Worm (Caenorhabditis elegans) whole organism, L2 larva: ENCODE data around the gene F25B4.7.

Experiments used
- C34F6.9 ChIP-seq: fragments of 150-350 bp; optimal IDR thresholded peaks from 2 replicates; lab custom pipeline; 2014; ENCODE audit warnings: missing biosample characterization, missing genetic modification characterization
- F13H6.1 ChIP-seq: sonication (generic microtip); optimal IDR thresholded peaks from 2 replicates; lab custom pipeline; 2016; ENCODE audit warnings: missing genetic modification characterization, missing compliant biosample characterization
- R02D3.7 ChIP-seq: fragments of 150-350 bp; optimal IDR thresholded peaks from 2 replicates; lab custom pipeline; 2014; ENCODE audit warnings: missing biosample characterization, missing genetic modification characterization
- Y55F3AM.14 ChIP-seq: fragments of 200-800 bp; sonication (Bioruptor generic); optimal IDR thresholded peaks from 2 replicates; lab custom pipeline; 2018; ENCODE audit warnings: mild to moderate bottlenecking, missing genetic modification characterization, missing compliant biosample characterization
- ZK546.5 ChIP-seq: sonication (generic microtip); optimal IDR thresholded peaks from 2 replicates; lab custom pipeline; 2017; ENCODE audit warnings: missing biosample characterization, missing genetic modification characterization
- alr-1 ChIP-seq: fragments of 150-350 bp; optimal IDR thresholded peaks from 2 replicates; lab custom pipeline; 2014; ENCODE audit warnings: missing biosample characterization, missing genetic modification characterization
- aly-2 ChIP-seq: fragments of 150-350 bp; optimal IDR thresholded peaks from 2 replicates; lab custom pipeline; 2014; ENCODE audit warnings: missing biosample characterization, missing genetic modification characterization
- blmp-1 ChIP-seq: sonication (generic microtip); optimal IDR thresholded peaks from 2 replicates; lab custom pipeline; 2017; ENCODE audit warnings: missing genetic modification characterization, mild to moderate bottlenecking, missing compliant biosample characterization, antibody characterized with exemption, moderate library complexity; ENCODE audit not compliant: insufficient read depth
- ceh-16 ChIP-seq: fragments of 150-350 bp; optimal IDR thresholded peaks from 2 replicates; lab custom pipeline; 2014; ENCODE audit warnings: missing biosample characterization, missing genetic modification characterization
- crh-2 ChIP-seq: sonication (generic microtip); optimal IDR thresholded peaks from 2 replicates; lab custom pipeline; 2017; ENCODE audit warnings: missing biosample characterization, missing genetic modification characterization
- egl-27 ChIP-seq: sonication (generic microtip); optimal IDR thresholded peaks from 3 replicates; lab custom pipeline; 2017; ENCODE audit warnings: missing biosample characterization, missing genetic modification reagents, missing genetic modification characterization
- elt-1 ChIP-seq: fragments of 150-350 bp; optimal IDR thresholded peaks from 2 replicates; lab custom pipeline; 2014; ENCODE audit warnings: missing biosample characterization, missing genetic modification characterization
- elt-3 ChIP-seq: sonication (generic microtip); optimal IDR thresholded peaks from 2 replicates; lab custom pipeline; 2017; ENCODE audit warnings: missing biosample characterization, missing genetic modification characterization
- fos-1 ChIP-seq: fragments of 150-350 bp; optimal IDR thresholded peaks from 2 replicates; lab custom pipeline; 2014; ENCODE audit warnings: missing biosample characterization, missing genetic modification characterization
- lin-11 ChIP-seq: fragments of 150-350 bp; sonication (generic microtip); optimal IDR thresholded peaks from 2 replicates; lab custom pipeline; 2014; ENCODE audit warnings: missing biosample characterization, missing genetic modification characterization, inconsistent platforms, mixed read lengths
- lin-13 ChIP-seq: fragments of 150-350 bp; optimal IDR thresholded peaks from 2 replicates; lab custom pipeline; 2014; ENCODE audit warnings: missing biosample characterization, missing genetic modification reagents, missing genetic modification characterization
- lsy-2 ChIP-seq, 2 experiments: fragments of 150-350 bp in 1 of 2; sonication (generic microtip) in 1 of 2; optimal IDR thresholded peaks; 2 replicates each; lab custom pipeline; 2014 to 2017; ENCODE audit warnings: missing biosample characterization in 2 of 2, missing genetic modification characterization in 2 of 2
- mab-5 ChIP-seq: fragments of 150-350 bp; optimal IDR thresholded peaks from 2 replicates; lab custom pipeline; 2014; ENCODE audit warnings: missing biosample characterization, missing genetic modification characterization
- mbf-1 ChIP-seq: sonication (generic microtip); optimal IDR thresholded peaks from 2 replicates; lab custom pipeline; 2017; ENCODE audit warnings: missing biosample characterization, missing genetic modification characterization
- mdl-1 ChIP-seq, 2 experiments: fragments of 150-350 bp in 1 of 2; sonication (generic microtip) in 1 of 2; optimal IDR thresholded peaks; 2 replicates each; lab custom pipeline; 2017; ENCODE audit warnings: missing biosample characterization in 2 of 2, missing genetic modification characterization in 2 of 2
- nhr-10 ChIP-seq: sonication (generic microtip); optimal IDR thresholded peaks from 2 replicates; lab custom pipeline; 2017; ENCODE audit warnings: missing biosample characterization, missing genetic modification characterization
- nhr-11 ChIP-seq: fragments of 150-350 bp; optimal IDR thresholded peaks from 2 replicates; lab custom pipeline; 2014; ENCODE audit warnings: missing biosample characterization, missing genetic modification characterization
- nhr-12 ChIP-seq: fragments of 150-350 bp; optimal IDR thresholded peaks from 2 replicates; lab custom pipeline; 2014; ENCODE audit warnings: missing biosample characterization, missing genetic modification characterization
- nhr-129 ChIP-seq: fragments of 150-350 bp; optimal IDR thresholded peaks from 2 replicates; lab custom pipeline; 2014; ENCODE audit warnings: missing biosample characterization, missing genetic modification characterization
- nhr-21 ChIP-seq: fragments of 150-350 bp; optimal IDR thresholded peaks from 2 replicates; lab custom pipeline; 2014; ENCODE audit warnings: missing biosample characterization, missing genetic modification characterization
- nhr-23 ChIP-seq: fragments of 150-350 bp; optimal IDR thresholded peaks from 2 replicates; lab custom pipeline; 2014; ENCODE audit warnings: missing biosample characterization, missing genetic modification reagents, missing genetic modification characterization
- nhr-237 ChIP-seq: fragments of 150-350 bp; optimal IDR thresholded peaks from 2 replicates; lab custom pipeline; 2014; ENCODE audit warnings: missing biosample characterization, missing genetic modification characterization
- nhr-25 ChIP-seq: fragments of 150-350 bp; sonication (generic microtip); optimal IDR thresholded peaks from 3 replicates; lab custom pipeline; 2014; ENCODE audit warnings: missing biosample characterization, missing genetic modification characterization
- nhr-6 ChIP-seq: fragments of 150-350 bp; optimal IDR thresholded peaks from 2 replicates; lab custom pipeline; 2014; ENCODE audit warnings: missing biosample characterization, missing genetic modification characterization
- peb-1 ChIP-seq: fragments of 150-350 bp; optimal IDR thresholded peaks from 2 replicates; lab custom pipeline; 2014; ENCODE audit warnings: missing biosample characterization, missing genetic modification characterization
- sem-4 ChIP-seq: fragments of 150-350 bp; optimal IDR thresholded peaks from 2 replicates; lab custom pipeline; 2014; ENCODE audit warnings: missing biosample characterization, missing genetic modification reagents, missing genetic modification characterization
- skn-1 ChIP-seq: sonication (generic microtip); optimal IDR thresholded peaks from 2 replicates; lab custom pipeline; 2017; ENCODE audit warnings: missing biosample characterization, missing genetic modification characterization
- sma-3 ChIP-seq: sonication (generic microtip); optimal IDR thresholded peaks from 2 replicates; lab custom pipeline; 2016; ENCODE audit warnings: missing genetic modification reagents, missing genetic modification characterization, missing compliant biosample characterization
- sma-9 ChIP-seq, 2 experiments: fragments of 150-350 bp in 1 of 2; sonication (generic microtip) in 1 of 2; optimal IDR thresholded peaks; 2 replicates each; lab custom pipeline; 2014 to 2016; ENCODE audit warnings: missing genetic modification characterization in 2 of 2, mild to moderate bottlenecking in 1 of 2, missing biosample characterization in 1 of 2, missing compliant biosample characterization in 1 of 2, missing genetic modification reagents in 1 of 2, moderate library complexity in 1 of 2
- snpc-4 ChIP-seq: fragments of 150-350 bp; optimal IDR thresholded peaks from 2 replicates; lab custom pipeline; 2014; ENCODE audit warnings: missing biosample characterization, missing genetic modification characterization
- unc-39 ChIP-seq: fragments of 150-350 bp; optimal IDR thresholded peaks from 2 replicates; lab custom pipeline; 2014; ENCODE audit warnings: missing biosample characterization, missing genetic modification characterization
- unc-62 ChIP-seq: fragments of 150-350 bp; optimal IDR thresholded peaks from 2 replicates; lab custom pipeline; 2014; ENCODE audit warnings: missing biosample characterization, missing genetic modification reagents, missing genetic modification characterization
- ztf-1 ChIP-seq: fragments of 200-800 bp; sonication (Bioruptor generic); conservative IDR thresholded peaks from 2 replicates; pipeline ENCODE4 v1.3.6; 2022; ENCODE audit warnings: missing genetic modification characterization, missing compliant biosample characterization
- ztf-11 ChIP-seq: sonication (generic microtip); optimal IDR thresholded peaks from 2 replicates; lab custom pipeline; 2017; ENCODE audit warnings: missing biosample characterization, missing genetic modification characterization
- ztf-4 ChIP-seq: fragments of 150-350 bp; optimal IDR thresholded peaks from 2 replicates; lab custom pipeline; 2014; ENCODE audit warnings: missing biosample characterization, missing genetic modification characterization

Gene F25B4.7

ce11 chrV:5701106-5701505, 14.1 kb upstream of the F25B4.7 start (continued):
- TF ChIP-seq ztf-1 (no peak), nhr-25 (tag; lab: Kevin White, UChicago) (peak; percentile 41), lsy-2 (tag; optimal IDR thresholded peaks at IDR 0.05; lab: Kevin White, UChicago) (no peak), Y55F3AM.14 (GFP tag; lab: Kevin White, UChicago) (no peak), nhr-21 (tag; lab: Kevin White, UChicago) (peak; percentile 80), lin-11 (no peak), ZK546.5 (tag; lab: Kevin White, UChicago) (no peak)

- TF ChIP-seq sma-3 (GFP tag; lab: Kevin White, UChicago) (peak; percentile 19), nhr-25 (tag; lab: Kevin White, UChicago) (no peak)
Observed at ce11 chrV:5699835-5700441, 12.9 kb upstream of the F25B4.7 start, which contains the start of gene clec-1. TSS of gene clec-1 (plus strand) at chrV:5700154.

- TF ChIP-seq C34F6.9 (tag; lab: Kevin White, UChicago) (no peak), sma-3 (GFP tag; lab: Kevin White, UChicago) (peak; percentile 31), mdl-1 (tag; optimal IDR thresholded peaks at IDR 0.05; lab: Kevin White, UChicago) (peak in 1 of 2 experiments; percentile 13), nhr-6 (no peak), egl-27 (tag; lab: Kevin White, UChicago) (peak; percentile 38), nhr-21 (tag; lab: Kevin White, UChicago) (peak; percentile 23), nhr-129 (tag; lab: Kevin White, UChicago) (peak; percentile 4), Y55F3AM.14 (GFP tag; lab: Kevin White, UChicago) (peak; percentile 0)
- TF ChIP-seq, all 48 proteins: peak for 6
Observed at ce11 chrV:5697581-5697980, 10.6 kb upstream of the F25B4.7 start.

ce11 chrV:5696177-5696576, 9.2 kb upstream of the F25B4.7 start:
- TF ChIP-seq fos-1 (tag; lab: Kevin White, UChicago), result peak; percentile 38
- no peak for TF ChIP-seq F13H6.1 (tag; lab: Kevin White, UChicago)
- no peak for TF ChIP-seq nhr-23

- TF ChIP-seq blmp-1 (peak; percentile 46), nhr-129 (tag; lab: Kevin White, UChicago) (peak; percentile 16), mdl-1 (tag; optimal IDR thresholded peaks at IDR 0.05; lab: Kevin White, UChicago) (no peak)
Observed at ce11 chrV:5695635-5696034, 8.6 kb upstream of the F25B4.7 start.

ce11 chrV:5693595-5693994, 6.6 kb upstream of the F25B4.7 start:
- TF ChIP-seq mdl-1 (tag; optimal IDR thresholded peaks at IDR 0.05; lab: Kevin White, UChicago) (no peak), egl-27 (tag; lab: Kevin White, UChicago) (no peak), nhr-237 (tag; lab: Kevin White, UChicago) (no peak), nhr-25 (tag; lab: Kevin White, UChicago) (peak; percentile 48), elt-1 (tag; lab: Kevin White, UChicago) (no peak), nhr-11 (tag; lab: Kevin White, UChicago) (no peak), ZK546.5 (tag; lab: Kevin White, UChicago) (no peak), ztf-11 (no peak), blmp-1 (no peak), unc-62 (GFP tag; lab: Kevin White, UChicago) (no peak), Y55F3AM.14 (GFP tag; lab: Kevin White, UChicago) (no peak), nhr-23 (no peak), mbf-1 (tag; lab: Kevin White, UChicago) (no peak), nhr-21 (tag; lab: Kevin White, UChicago) (peak; percentile 78), alr-1 (tag; lab: Kevin White, UChicago) (no peak), ztf-1 (no peak), nhr-10 (tag; lab: Kevin White, UChicago) (no peak), peb-1 (no peak), mab-5 (no peak), snpc-4 (no peak), skn-1 (no peak), nhr-129 (tag; lab: Kevin White, UChicago) (peak; percentile 26), lsy-2 (tag; optimal IDR thresholded peaks at IDR 0.05; lab: Kevin White, UChicago) (no peak), nhr-12 (tag; lab: Kevin White, UChicago) (no peak), nhr-6 (no peak), ztf-4 (tag; lab: Kevin White, UChicago) (no peak), sma-3 (GFP tag; lab: Kevin White, UChicago) (peak; percentile 38), sma-9 (GFP tag; optimal IDR thresholded peaks at IDR 0.05; lab: Kevin White, UChicago) (peak; percentile 46), sma-9 (tag; optimal IDR thresholded peaks at IDR 0.05; lab: Kevin White, UChicago) (no peak), sem-4 (tag; lab: Kevin White, UChicago) (no peak), aly-2 (tag; lab: Kevin White, UChicago) (no peak), crh-2 (tag; lab: Kevin White, UChicago) (no peak), unc-39 (no peak), R02D3.7 (tag; lab: Kevin White, UChicago) (no peak), lin-13 (GFP tag; lab: Kevin White, UChicago) (no peak), ceh-16 (tag; lab: Kevin White, UChicago) (no peak), elt-3 (tag; lab: Kevin White, UChicago) (no peak)
